Worm (Caenorhabditis elegans) whole organism, midembryonic: Measurements from ENCODE around the gene dhs-19.

ENCODE experiments used
- T22C8.4 ChIP-seq: fragments of 200-800 bp; sonication (Bioruptor generic); IDR thresholded peaks from 2 replicates; pipeline ENCODE4 v1.3.6; 2022; ENCODE audit warnings: missing genetic modification characterization, missing compliant biosample characterization
- cog-1 ChIP-seq: sonication (generic microtip); optimal IDR thresholded peaks from 2 replicates; lab custom pipeline; 2016; ENCODE audit warnings: missing genetic modification characterization, missing compliant biosample characterization
- flt-1 ChIP-seq: fragments of 200-800 bp; sonication (Bioruptor generic); IDR thresholded peaks from 2 replicates; pipeline ENCODE4 v1.3.6; 2022; ENCODE audit warnings: missing genetic modification characterization, missing compliant biosample characterization
- klf-2 ChIP-seq: fragments of 200-800 bp; sonication (Bioruptor generic); conservative IDR thresholded peaks from 2 replicates; pipeline ENCODE4 v1.3.6; 2022; ENCODE audit warnings: missing genetic modification reagents, missing genetic modification characterization, missing compliant biosample characterization
- med-1 ChIP-seq: sonication (generic microtip); optimal IDR thresholded peaks from 2 replicates; lab custom pipeline; 2017; ENCODE audit warnings: missing genetic modification characterization, mild to moderate bottlenecking, missing compliant biosample characterization, antibody characterized with exemption, missing genetic modification reagents; ENCODE audit not compliant: insufficient read depth
- ref-1 ChIP-seq: fragments of 200-800 bp; sonication (Bioruptor generic); conservative IDR thresholded peaks from 2 replicates; pipeline ENCODE4 v1.3.6; 2022; ENCODE audit warnings: missing genetic modification reagents, missing genetic modification characterization, missing compliant biosample characterization
- tab-1 ChIP-seq: fragments of 200-800 bp; sonication (Bioruptor generic); IDR thresholded peaks from 2 replicates; pipeline ENCODE4 v1.3.6; 2022; ENCODE audit warnings: missing genetic modification characterization, missing compliant biosample characterization
- ztf-23 ChIP-seq: fragments of 200-800 bp; sonication (Bioruptor generic); IDR thresholded peaks from 2 replicates; pipeline ENCODE4 v1.3.6; 2022; ENCODE audit warnings: missing genetic modification reagents, missing genetic modification characterization, missing compliant biosample characterization
- ztf-29 ChIP-seq: fragments of 200-800 bp; sonication (Bioruptor generic); IDR thresholded peaks from 2 replicates; pipeline ENCODE4 v1.3.6; 2022; ENCODE audit warnings: missing genetic modification reagents, missing genetic modification characterization, missing compliant biosample characterization

The dhs-19 gene

ce11 chrV:11531100-11531499, 40.8 kb upstream of the dhs-19 start:
- no peak for TF ChIP-seq T22C8.4 (GFP tag; lab: Robert Waterston, UW)
- no peak for TF ChIP-seq cog-1 (tag; lab: Kevin White, UChicago)
- no peak for TF ChIP-seq ztf-23
- no peak for TF ChIP-seq ref-1 (GFP tag; lab: Robert Waterston, UW)
- no peak for TF ChIP-seq med-1 (GFP tag; lab: Kevin White, UChicago)
- TF ChIP-seq ztf-29, result no peak
- TF ChIP-seq flt-1 (GFP tag; lab: Robert Waterston, UW), result no peak
- no peak for TF ChIP-seq tab-1 (GFP tag; lab: Robert Waterston, UW)
- TF ChIP-seq klf-2 (GFP tag; lab: Robert Waterston, UW), result no peak

DNA sequence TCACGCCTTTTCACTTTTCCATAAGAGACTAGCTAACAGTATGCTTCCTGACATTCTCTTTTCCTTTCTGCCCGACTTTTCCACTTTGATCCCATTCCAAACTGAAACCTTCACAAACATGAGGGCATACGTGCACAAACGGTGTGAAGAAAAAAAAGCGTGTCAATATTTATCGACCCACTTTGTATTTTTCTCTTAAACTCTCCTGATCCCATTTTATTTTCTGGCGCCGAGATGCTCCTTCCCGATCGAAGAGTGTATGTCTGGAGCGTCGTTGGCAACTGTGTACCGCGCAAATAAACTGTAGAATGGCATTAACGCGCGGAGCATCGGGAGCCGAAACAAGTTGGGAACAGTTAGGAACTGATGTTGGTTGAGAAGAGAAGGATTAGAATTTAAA, 39.3 kb upstream of the dhs-19 start:
- no peak for TF ChIP-seq ztf-29
- no peak for TF ChIP-seq ztf-23
- TF ChIP-seq med-1 (GFP tag; lab: Kevin White, UChicago), result no peak
- TF ChIP-seq tab-1 (GFP tag; lab: Robert Waterston, UW), result no peak

- no peak for TF ChIP-seq T22C8.4 (GFP tag; lab: Robert Waterston, UW)
- no peak for TF ChIP-seq ref-1 (GFP tag; lab: Robert Waterston, UW)
- no peak for TF ChIP-seq flt-1 (GFP tag; lab: Robert Waterston, UW)
- TF ChIP-seq klf-2 (GFP tag; lab: Robert Waterston, UW), result no peak
- TF ChIP-seq cog-1 (tag; lab: Kevin White, UChicago), result no peak
- TF ChIP-seq ztf-29, result no peak
- no peak for TF ChIP-seq ztf-23
- no peak for TF ChIP-seq tab-1 (GFP tag; lab: Robert Waterston, UW)
- no peak for TF ChIP-seq med-1 (GFP tag; lab: Kevin White, UChicago)
These were observed 38.5 kb upstream of the dhs-19 start for ce11 chrV:11528633-11529327.

- no peak for TF ChIP-seq ztf-23
- no peak for TF ChIP-seq T22C8.4 (GFP tag; lab: Robert Waterston, UW)
- TF ChIP-seq cog-1 (tag; lab: Kevin White, UChicago), result no peak
- no peak for TF ChIP-seq ref-1 (GFP tag; lab: Robert Waterston, UW)
- TF ChIP-seq tab-1 (GFP tag; lab: Robert Waterston, UW), result no peak
- TF ChIP-seq flt-1 (GFP tag; lab: Robert Waterston, UW), result no peak
- TF ChIP-seq ztf-29, result no peak
- no peak for TF ChIP-seq med-1 (GFP tag; lab: Kevin White, UChicago)
- TF ChIP-seq klf-2 (GFP tag; lab: Robert Waterston, UW), result no peak
These were observed 37.2 kb upstream of the dhs-19 start, which contains the start of gene ccch-1 for ce11 chrV:11527531-11527930. TSS of gene ccch-1 (plus strand) at chrV:11527831.

DNA sequence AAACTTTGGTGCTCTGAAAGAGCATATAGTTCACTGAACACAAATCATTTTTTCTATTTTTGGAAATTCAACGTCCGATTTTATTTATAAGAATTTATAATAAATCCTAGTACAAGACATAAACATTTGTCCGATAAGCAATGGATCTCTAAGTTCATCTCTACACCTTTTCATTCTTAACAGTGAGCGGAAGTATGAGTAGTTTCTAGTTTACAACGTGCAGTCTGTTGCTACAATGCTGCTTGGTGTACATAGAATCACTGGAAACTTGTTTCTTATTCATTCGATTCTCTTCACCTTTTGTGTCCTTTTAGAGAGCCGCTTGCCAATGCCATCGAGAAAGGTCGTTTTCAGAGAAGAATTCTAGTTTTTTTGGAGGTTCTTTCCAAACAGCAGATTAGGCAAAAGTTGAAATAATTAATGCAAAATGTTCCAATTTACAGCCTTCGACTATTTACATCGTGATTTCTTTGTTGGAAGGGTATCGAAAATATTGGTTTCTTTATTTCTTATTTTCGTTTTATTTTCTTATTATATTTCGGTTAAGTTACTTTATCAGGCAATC, 36.7 kb upstream of the dhs-19 start:
- no peak for TF ChIP-seq ztf-29
- no peak for TF ChIP-seq flt-1 (GFP tag; lab: Robert Waterston, UW)
- TF ChIP-seq ref-1 (GFP tag; lab: Robert Waterston, UW), result no peak
- TF ChIP-seq T22C8.4 (GFP tag; lab: Robert Waterston, UW), result no peak
- TF ChIP-seq ztf-23, result no peak
- TF ChIP-seq cog-1 (tag; lab: Kevin White, UChicago), result no peak
- no peak for TF ChIP-seq med-1 (GFP tag; lab: Kevin White, UChicago)
- TF ChIP-seq tab-1 (GFP tag; lab: Robert Waterston, UW), result no peak

- TF ChIP-seq ztf-23 (no peak), tab-1 (GFP tag; lab: Robert Waterston, UW) (no peak), ref-1 (GFP tag; lab: Robert Waterston, UW) (no peak), klf-2 (GFP tag; lab: Robert Waterston, UW) (no peak), med-1 (GFP tag; lab: Kevin White, UChicago) (no peak), cog-1 (tag; lab: Kevin White, UChicago) (no peak)
These were observed 35.1 kb upstream of the dhs-19 start for ce11 chrV:11525338-11525737.

DNA sequence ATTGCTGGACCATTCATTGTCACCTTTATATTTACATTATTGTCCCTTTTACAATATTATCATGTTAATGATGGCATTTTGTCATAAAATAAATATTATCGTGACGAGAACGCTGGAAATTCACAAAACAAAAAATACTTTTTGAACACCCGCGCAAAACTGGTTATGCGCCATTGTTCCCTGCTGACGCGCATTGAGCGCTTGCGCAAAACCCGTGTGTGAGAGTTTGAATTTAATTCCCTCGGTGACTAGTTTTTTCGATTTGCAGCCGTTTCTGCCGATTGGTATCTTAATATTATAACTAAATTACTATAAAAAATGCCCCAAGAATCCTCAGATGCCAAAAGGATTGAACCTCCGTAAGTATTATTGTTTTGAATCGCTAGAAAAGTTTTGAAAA, 31.2 kb upstream of the dhs-19 start, which contains the start of gene pafo-1:
Gene pafo-1 (plus strand): TSS at position 256 of the 400 bp plus-strand sequence.
- TF ChIP-seq ztf-23, result peak; percentile 78
- TF ChIP-seq med-1 (GFP tag; lab: Kevin White, UChicago), result peak; percentile 27
- TF ChIP-seq ref-1 (GFP tag; lab: Robert Waterston, UW), result no peak
- no peak for TF ChIP-seq klf-2 (GFP tag; lab: Robert Waterston, UW)
- peak; percentile 67; the same call in 1 of the 2 replicates for TF ChIP-seq flt-1 (GFP tag; lab: Robert Waterston, UW)
- TF ChIP-seq T22C8.4 (GFP tag; lab: Robert Waterston, UW), result no peak; the same call in 1 of the 2 replicates
- TF ChIP-seq tab-1 (GFP tag; lab: Robert Waterston, UW), result peak; percentile 30; the same call in 1 of the 2 replicates
- no peak for TF ChIP-seq ztf-29
- TF ChIP-seq cog-1 (tag; lab: Kevin White, UChicago), result peak; percentile 52

ce11 chrV:11520215-11520614, 29.9 kb upstream of the dhs-19 start, which contains the start of the genes C55A6.11 and C55A6.7:
TSS of gene C55A6.11 (plus strand) at chrV:11520515.
TSS of gene C55A6.7 (minus strand) at chrV:11520530.
- TF ChIP-seq klf-2 (GFP tag; lab: Robert Waterston, UW) (no peak), T22C8.4 (GFP tag; lab: Robert Waterston, UW) (no peak), tab-1 (GFP tag; lab: Robert Waterston, UW) (no peak), ztf-23 (no peak), cog-1 (tag; lab: Kevin White, UChicago) (no peak), ref-1 (GFP tag; lab: Robert Waterston, UW) (no peak)

ce11 chrV:11517789-11518188, 27.5 kb upstream of the dhs-19 start, which contains the start of gene C55A6.4:
TSS of gene C55A6.4 (minus strand) at chrV:11517889.
- no peak for TF ChIP-seq tab-1 (GFP tag; lab: Robert Waterston, UW)
- TF ChIP-seq ztf-23, result no peak
- TF ChIP-seq ztf-29, result no peak
- TF ChIP-seq cog-1 (tag; lab: Kevin White, UChicago), result no peak
- TF ChIP-seq flt-1 (GFP tag; lab: Robert Waterston, UW), result no peak
- TF ChIP-seq ref-1 (GFP tag; lab: Robert Waterston, UW), result no peak
- no peak for TF ChIP-seq T22C8.4 (GFP tag; lab: Robert Waterston, UW)
- no peak for TF ChIP-seq med-1 (GFP tag; lab: Kevin White, UChicago)
- TF ChIP-seq klf-2 (GFP tag; lab: Robert Waterston, UW), result no peak
